Worm (Caenorhabditis elegans) whole organism, L2 larva: ENCODE results near the gene xpo-1.

ENCODE experiments used
- F13H6.1 ChIP-seq: sonication (generic microtip); optimal IDR thresholded peaks from 2 replicates; lab custom pipeline; 2016; ENCODE audit warnings: missing genetic modification characterization, missing compliant biosample characterization
- R02D3.7 ChIP-seq: fragments of 150-350 bp; optimal IDR thresholded peaks from 2 replicates; lab custom pipeline; 2014; ENCODE audit warnings: missing biosample characterization, missing genetic modification characterization
- Y55F3AM.14 ChIP-seq: fragments of 200-800 bp; sonication (Bioruptor generic); optimal IDR thresholded peaks from 2 replicates; lab custom pipeline; 2018; ENCODE audit warnings: mild to moderate bottlenecking, missing genetic modification characterization, missing compliant biosample characterization
- ZK546.5 ChIP-seq: sonication (generic microtip); optimal IDR thresholded peaks from 2 replicates; lab custom pipeline; 2017; ENCODE audit warnings: missing biosample characterization, missing genetic modification characterization
- alr-1 ChIP-seq: fragments of 150-350 bp; optimal IDR thresholded peaks from 2 replicates; lab custom pipeline; 2014; ENCODE audit warnings: missing biosample characterization, missing genetic modification characterization
- ama-1 ChIP-seq: fragments of 150-350 bp; optimal IDR thresholded peaks from 2 replicates; lab custom pipeline; 2018; ENCODE audit warnings: inconsistent platforms
- blmp-1 ChIP-seq: sonication (generic microtip); optimal IDR thresholded peaks from 2 replicates; lab custom pipeline; 2017; ENCODE audit warnings: missing genetic modification characterization, mild to moderate bottlenecking, missing compliant biosample characterization, antibody characterized with exemption, moderate library complexity; ENCODE audit not compliant: insufficient read depth
- ceh-16 ChIP-seq: fragments of 150-350 bp; optimal IDR thresholded peaks from 2 replicates; lab custom pipeline; 2014; ENCODE audit warnings: missing biosample characterization, missing genetic modification characterization
- ceh-82 ChIP-seq: fragments of 150-350 bp; optimal IDR thresholded peaks from 2 replicates; lab custom pipeline; 2014; ENCODE audit warnings: missing biosample characterization, missing genetic modification characterization
- crh-2 ChIP-seq: sonication (generic microtip); optimal IDR thresholded peaks from 2 replicates; lab custom pipeline; 2017; ENCODE audit warnings: missing biosample characterization, missing genetic modification characterization
- dmd-4 ChIP-seq: sonication (generic microtip); optimal IDR thresholded peaks from 2 replicates; lab custom pipeline; 2017; ENCODE audit warnings: missing biosample characterization, missing genetic modification characterization
- egl-27 ChIP-seq: sonication (generic microtip); optimal IDR thresholded peaks from 3 replicates; lab custom pipeline; 2017; ENCODE audit warnings: missing biosample characterization, missing genetic modification reagents, missing genetic modification characterization
- fos-1 ChIP-seq: fragments of 150-350 bp; optimal IDR thresholded peaks from 2 replicates; lab custom pipeline; 2014; ENCODE audit warnings: missing biosample characterization, missing genetic modification characterization
- gmeb-1 ChIP-seq: fragments of 150-350 bp; optimal IDR thresholded peaks from 2 replicates; lab custom pipeline; 2014; ENCODE audit warnings: missing biosample characterization, missing genetic modification characterization
- lin-11 ChIP-seq: fragments of 150-350 bp; sonication (generic microtip); optimal IDR thresholded peaks from 2 replicates; lab custom pipeline; 2014; ENCODE audit warnings: missing biosample characterization, missing genetic modification characterization, inconsistent platforms, mixed read lengths
- lin-39 ChIP-seq: fragments of 150-350 bp; optimal IDR thresholded peaks from 2 replicates; lab custom pipeline; 2014; ENCODE audit warnings: missing biosample characterization, missing genetic modification reagents, missing genetic modification characterization
- mbf-1 ChIP-seq: sonication (generic microtip); optimal IDR thresholded peaks from 2 replicates; lab custom pipeline; 2017; ENCODE audit warnings: missing biosample characterization, missing genetic modification characterization
- mdl-1 ChIP-seq, 2 experiments: fragments of 150-350 bp in 1 of 2; sonication (generic microtip) in 1 of 2; optimal IDR thresholded peaks; 2 replicates each; lab custom pipeline; 2017; ENCODE audit warnings: missing biosample characterization in 2 of 2, missing genetic modification characterization in 2 of 2
- nhr-10 ChIP-seq: sonication (generic microtip); optimal IDR thresholded peaks from 2 replicates; lab custom pipeline; 2017; ENCODE audit warnings: missing biosample characterization, missing genetic modification characterization
- nhr-11 ChIP-seq: fragments of 150-350 bp; optimal IDR thresholded peaks from 2 replicates; lab custom pipeline; 2014; ENCODE audit warnings: missing biosample characterization, missing genetic modification characterization
- nhr-12 ChIP-seq: fragments of 150-350 bp; optimal IDR thresholded peaks from 2 replicates; lab custom pipeline; 2014; ENCODE audit warnings: missing biosample characterization, missing genetic modification characterization
- nhr-129 ChIP-seq: fragments of 150-350 bp; optimal IDR thresholded peaks from 2 replicates; lab custom pipeline; 2014; ENCODE audit warnings: missing biosample characterization, missing genetic modification characterization
- nhr-21 ChIP-seq: fragments of 150-350 bp; optimal IDR thresholded peaks from 2 replicates; lab custom pipeline; 2014; ENCODE audit warnings: missing biosample characterization, missing genetic modification characterization
- nhr-23 ChIP-seq: fragments of 150-350 bp; optimal IDR thresholded peaks from 2 replicates; lab custom pipeline; 2014; ENCODE audit warnings: missing biosample characterization, missing genetic modification reagents, missing genetic modification characterization
- nhr-237 ChIP-seq: fragments of 150-350 bp; optimal IDR thresholded peaks from 2 replicates; lab custom pipeline; 2014; ENCODE audit warnings: missing biosample characterization, missing genetic modification characterization
- nhr-6 ChIP-seq: fragments of 150-350 bp; optimal IDR thresholded peaks from 2 replicates; lab custom pipeline; 2014; ENCODE audit warnings: missing biosample characterization, missing genetic modification characterization
- peb-1 ChIP-seq: fragments of 150-350 bp; optimal IDR thresholded peaks from 2 replicates; lab custom pipeline; 2014; ENCODE audit warnings: missing biosample characterization, missing genetic modification characterization
- sem-4 ChIP-seq: fragments of 150-350 bp; optimal IDR thresholded peaks from 2 replicates; lab custom pipeline; 2014; ENCODE audit warnings: missing biosample characterization, missing genetic modification reagents, missing genetic modification characterization
- skn-1 ChIP-seq: sonication (generic microtip); optimal IDR thresholded peaks from 2 replicates; lab custom pipeline; 2017; ENCODE audit warnings: missing biosample characterization, missing genetic modification characterization
- sma-3 ChIP-seq: sonication (generic microtip); optimal IDR thresholded peaks from 2 replicates; lab custom pipeline; 2016; ENCODE audit warnings: missing genetic modification reagents, missing genetic modification characterization, missing compliant biosample characterization
- sma-9 ChIP-seq, 2 experiments: fragments of 150-350 bp in 1 of 2; sonication (generic microtip) in 1 of 2; optimal IDR thresholded peaks; 2 replicates each; lab custom pipeline; 2014 to 2016; ENCODE audit warnings: missing genetic modification characterization in 2 of 2, mild to moderate bottlenecking in 1 of 2, missing biosample characterization in 1 of 2, missing compliant biosample characterization in 1 of 2, missing genetic modification reagents in 1 of 2, moderate library complexity in 1 of 2
- snpc-4 ChIP-seq: fragments of 150-350 bp; optimal IDR thresholded peaks from 2 replicates; lab custom pipeline; 2014; ENCODE audit warnings: missing biosample characterization, missing genetic modification characterization
- unc-55 ChIP-seq: fragments of 150-350 bp; sonication (generic microtip); optimal IDR thresholded peaks from 3 replicates; lab custom pipeline; 2014; ENCODE audit warnings: missing biosample characterization, missing genetic modification reagents, missing genetic modification characterization
- unc-62 ChIP-seq: fragments of 150-350 bp; optimal IDR thresholded peaks from 2 replicates; lab custom pipeline; 2014; ENCODE audit warnings: missing biosample characterization, missing genetic modification reagents, missing genetic modification characterization
- zag-1 ChIP-seq: fragments of 150-350 bp; optimal IDR thresholded peaks from 2 replicates; lab custom pipeline; 2014; ENCODE audit warnings: missing biosample characterization, missing genetic modification characterization
- ztf-1 ChIP-seq: fragments of 200-800 bp; sonication (Bioruptor generic); conservative IDR thresholded peaks from 2 replicates; pipeline ENCODE4 v1.3.6; 2022; ENCODE audit warnings: missing genetic modification characterization, missing compliant biosample characterization
- ztf-11 ChIP-seq: sonication (generic microtip); optimal IDR thresholded peaks from 2 replicates; lab custom pipeline; 2017; ENCODE audit warnings: missing biosample characterization, missing genetic modification characterization
- ztf-4 ChIP-seq: fragments of 150-350 bp; optimal IDR thresholded peaks from 2 replicates; lab custom pipeline; 2014; ENCODE audit warnings: missing biosample characterization, missing genetic modification characterization

The xpo-1 gene

ce11 chrV:7760174-7760573, 44.7 kb upstream of the xpo-1 start, which contains the start of gene hint-3:
TSS of gene hint-3 (plus strand) at chrV:7760474.
- TF ChIP-seq fos-1 = peak; percentile 34
- TF ChIP-seq blmp-1 (tag; lab: Kevin White, UChicago) = no peak
- no peak for TF ChIP-seq nhr-6 (tag; lab: Kevin White, UChicago)
- TF ChIP-seq, all 48 proteins: peak for 1

ce11 chrV:7761906-7762305, 43.0 kb upstream of the xpo-1 start:
- TF ChIP-seq R02D3.7 (no peak), nhr-6 (tag; lab: Kevin White, UChicago) (no peak), sem-4 (no peak)
- TF ChIP-seq, all 48 proteins: peak for 0

- TF ChIP-seq nhr-10 = no peak
- no peak for TF ChIP-seq ztf-1 (GFP tag; lab: Robert Waterston, UW)
- no peak for TF ChIP-seq sma-3 (GFP tag; lab: Kevin White, UChicago)
- no peak for TF ChIP-seq egl-27
- no peak for TF ChIP-seq unc-62
- no peak for TF ChIP-seq ceh-16
- TF ChIP-seq nhr-12 (tag; lab: Kevin White, UChicago) = no peak
- no peak for TF ChIP-seq lin-39 (tag; lab: Kevin White, UChicago)
- no peak for TF ChIP-seq nhr-21
- no peak for TF ChIP-seq ztf-11
- no peak for TF ChIP-seq alr-1
- no peak for TF ChIP-seq nhr-237 (tag; lab: Kevin White, UChicago)
- TF ChIP-seq unc-55 = no peak
- no peak for TF ChIP-seq nhr-23 (tag; lab: Kevin White, UChicago)
- TF ChIP-seq snpc-4 = no peak
- no peak for TF ChIP-seq ceh-82 (tag; lab: Kevin White, UChicago)
Measured at ce11 chrV:7770961-7771360, 33.9 kb upstream of the xpo-1 start, which contains the start of gene frpr-3. TSS of gene frpr-3 (plus strand) at chrV:7771261.

- TF ChIP-seq egl-27 (no peak), blmp-1 (tag; lab: Kevin White, UChicago) (no peak), ZK546.5 (no peak), R02D3.7 (no peak)
Measured at ce11 chrV:7773647-7774046, 31.2 kb upstream of the xpo-1 start.

- TF ChIP-seq ceh-16 (no peak), nhr-21 (peak; percentile 78)
Measured at ce11 chrV:7774143-7774595, 30.7 kb upstream of the xpo-1 start, which contains the start of gene grl-10. TSS of gene grl-10 (plus strand) at chrV:7774545.

- TF ChIP-seq skn-1 (tag; lab: Kevin White, UChicago) = no peak
Measured at ce11 chrV:7775226-7775625, 29.6 kb upstream of the xpo-1 start.

ce11 chrV:7776029-7776628, 28.7 kb upstream of the xpo-1 start, which contains the start of the genes rpl-39 and rps-30:
TSS of gene rpl-39 (minus strand) at chrV:7776079.
TSS of gene rps-30 (plus strand) at chrV:7776578.
- TF ChIP-seq lin-39 (tag; lab: Kevin White, UChicago) (no peak), R02D3.7 (peak; percentile 59), fos-1 (peak; percentile 73), ama-1 (lab: Kevin White, UChicago) (no peak), nhr-11 (tag; lab: Kevin White, UChicago) (no peak), nhr-23 (tag; lab: Kevin White, UChicago) (no peak), sma-3 (GFP tag; lab: Kevin White, UChicago) (peak; percentile 69), nhr-12 (tag; lab: Kevin White, UChicago) (no peak), snpc-4 (peak; percentile 42), Y55F3AM.14 (GFP tag; lab: Kevin White, UChicago) (no peak), unc-62 (no peak), ceh-16 (peak; percentile 86), dmd-4 (tag; lab: Kevin White, UChicago) (no peak), F13H6.1 (tag; lab: Kevin White, UChicago) (peak; percentile 75), ZK546.5 (peak; percentile 48), lin-11 (tag; lab: Kevin White, UChicago) (peak; percentile 81), nhr-129 (tag; lab: Kevin White, UChicago) (peak; percentile 88), mdl-1 (tag; optimal IDR thresholded peaks at IDR 0.05; lab: Kevin White, UChicago) (no peak), ztf-4 (no peak), sma-9 (GFP tag; optimal IDR thresholded peaks at IDR 0.05; lab: Kevin White, UChicago) (peak; percentile 80), sma-9 (tag; optimal IDR thresholded peaks at IDR 0.05; lab: Kevin White, UChicago) (no peak), peb-1 (tag; lab: Kevin White, UChicago) (no peak), nhr-10 (no peak), ztf-1 (GFP tag; lab: Robert Waterston, UW) (no peak), ceh-82 (tag; lab: Kevin White, UChicago) (peak; percentile 56), gmeb-1 (tag; lab: Kevin White, UChicago) (peak; percentile 84), egl-27 (peak; percentile 47), crh-2 (tag; lab: Kevin White, UChicago) (peak; percentile 83), blmp-1 (tag; lab: Kevin White, UChicago) (peak; percentile 66), nhr-237 (tag; lab: Kevin White, UChicago) (no peak), mbf-1 (tag; lab: Kevin White, UChicago) (no peak), skn-1 (tag; lab: Kevin White, UChicago) (no peak), zag-1 (peak; percentile 50)
